Worm (Caenorhabditis elegans): ENCODE measurements around the gene C24H11.1.
A peak's percentile ranks its signal among the peaks of the same experiment; 100 is the strongest.

ce11 chrIII:11829585-11830195, 42.2 kb downstream of the C24H11.1 start:
- peak; percentile 99 for TF ChIP-seq nfya-1 (tag; optimal IDR thresholded peaks at IDR 0.05; ENCODE audit: insufficient read depth)
- TF ChIP-seq nhr-25 (tag; optimal IDR thresholded peaks at IDR 0.05): no peak
- no peak for TF ChIP-seq unc-62 (GFP tag; optimal IDR thresholded peaks at IDR 0.05)
- TF ChIP-seq fos-1 (tag; optimal IDR thresholded peaks at IDR 0.05): no peak
- TF ChIP-seq ztf-11 (tag; optimal IDR thresholded peaks at IDR 0.05): no peak
- TF ChIP-seq ceh-16 (tag; optimal IDR thresholded peaks at IDR 0.05): no peak
- TF ChIP-seq ceh-82 (tag; optimal IDR thresholded peaks at IDR 0.05): no peak
- TF ChIP-seq aly-2 (tag; optimal IDR thresholded peaks at IDR 0.05): no peak
- no peak for TF ChIP-seq nhr-77 (tag; optimal IDR thresholded peaks at IDR 0.05)
- no peak for TF ChIP-seq pqm-1 (tag; optimal IDR thresholded peaks at IDR 0.05)
- TF ChIP-seq skn-1 (tag; optimal IDR thresholded peaks at IDR 0.05): no peak
- no peak for TF ChIP-seq lin-39 (tag; optimal IDR thresholded peaks at IDR 0.05)
- TF ChIP-seq ama-1 (optimal IDR thresholded peaks at IDR 0.05): no peak
